Worm (Caenorhabditis elegans) whole organism, young adult: ENCODE data around the gene wnk-1.
A peak's percentile ranks its signal among the peaks of the same experiment; 100 is the strongest.

Experiments used
- B0336.3 ChIP-seq: fragments of 200-800 bp; sonication (Bioruptor generic); IDR thresholded peaks from 2 replicates; pipeline ENCODE4 v1.3.6; 2022; ENCODE audit warnings: missing genetic modification characterization, missing compliant biosample characterization
- F23B12.7 ChIP-seq: sonication (generic microtip); optimal IDR thresholded peaks from 2 replicates; lab custom pipeline; 2017; ENCODE audit warnings: missing genetic modification characterization, mild to moderate bottlenecking, missing compliant biosample characterization, antibody characterized with exemption, moderate library complexity; ENCODE audit not compliant: insufficient read depth
- F37B4.10 ChIP-seq: fragments of 200-800 bp; sonication (Bioruptor generic); IDR thresholded peaks from 2 replicates; pipeline ENCODE4 v1.3.6; 2022; ENCODE audit warnings: missing genetic modification characterization, missing compliant biosample characterization
- F57A8.1 ChIP-seq: fragments of 200-800 bp; sonication (Bioruptor generic); optimal IDR thresholded peaks from 2 replicates; lab custom pipeline; 2018; ENCODE audit warnings: mild to moderate bottlenecking, missing genetic modification characterization, moderate library complexity, missing compliant biosample characterization
- T07F8.4 ChIP-seq: sonication (generic microtip); optimal IDR thresholded peaks from 2 replicates; lab custom pipeline; 2016; ENCODE audit warnings: mild to moderate bottlenecking, missing genetic modification characterization, moderate library complexity, missing compliant biosample characterization
- Y53G8AR.9 ChIP-seq: fragments of 200-800 bp; sonication (Bioruptor generic); conservative IDR thresholded peaks from 2 replicates; pipeline ENCODE4 v1.3.6; 2022; ENCODE audit warnings: missing genetic modification reagents, missing genetic modification characterization, missing compliant biosample characterization
- Y56A3A.18 ChIP-seq: fragments of 200-800 bp; sonication (Bioruptor generic); IDR thresholded peaks from 2 replicates; pipeline ENCODE4 v1.3.6; 2022; ENCODE audit warnings: missing genetic modification reagents, missing genetic modification characterization, missing compliant biosample characterization
- ZK185.1 ChIP-seq: sonication (generic microtip); optimal IDR thresholded peaks from 2 replicates; lab custom pipeline; 2016; ENCODE audit warnings: mild to moderate bottlenecking, missing genetic modification characterization, missing compliant biosample characterization; ENCODE audit not compliant: poor library complexity, severe bottlenecking
- ama-1 ChIP-seq, 3 experiments: fragments of 150-350 bp in 1 of 3; sonication (generic microtip) in 2 of 3; optimal IDR thresholded peaks; 2 replicates each; lab custom pipeline; 2014 to 2018; ENCODE audit warnings: missing biosample characterization in 2 of 3, missing genetic modification characterization in 2 of 3, missing genetic modification reagents in 2 of 3
- aptf-3 ChIP-seq: fragments of 200-800 bp; sonication (Bioruptor generic); IDR thresholded peaks from 2 replicates; pipeline ENCODE4 v1.3.6; 2022; ENCODE audit warnings: missing genetic modification characterization, missing compliant biosample characterization
- attf-3 ChIP-seq: fragments of 200-800 bp; sonication (Bioruptor generic); conservative IDR thresholded peaks from 2 replicates; pipeline ENCODE4 v1.3.6; 2022; ENCODE audit warnings: missing genetic modification reagents, missing genetic modification characterization, missing compliant biosample characterization
- attf-5 ChIP-seq: fragments of 200-800 bp; sonication (Bioruptor generic); optimal IDR thresholded peaks from 2 replicates; lab custom pipeline; 2018; ENCODE audit warnings: mild to moderate bottlenecking, missing genetic modification characterization, missing compliant biosample characterization
- cebp-1 ChIP-seq, 2 experiments: fragments of 200-800 bp in 1 of 2; sonication (Bioruptor generic) in 1 of 2; sonication (generic microtip) in 1 of 2; IDR thresholded peaks in 1 of 2; optimal IDR thresholded peaks in 1 of 2; 2 replicates each; pipeline versions ENCODE4 v1.3.6 to Lab custom; 2017 to 2022; ENCODE audit warnings: missing compliant biosample characterization in 2 of 2, missing genetic modification characterization in 2 of 2, mild to moderate bottlenecking in 1 of 2, missing genetic modification reagents in 1 of 2, moderate library complexity in 1 of 2
- ceh-100 ChIP-seq: fragments of 200-800 bp; sonication (Bioruptor generic); IDR thresholded peaks from 2 replicates; pipeline ENCODE4 v1.3.6; 2022; ENCODE audit warnings: missing genetic modification reagents, missing genetic modification characterization, missing compliant biosample characterization
- ceh-27 ChIP-seq: fragments of 200-800 bp; sonication (Bioruptor generic); optimal IDR thresholded peaks from 2 replicates; lab custom pipeline; 2018; ENCODE audit warnings: mild to moderate bottlenecking, missing genetic modification characterization, moderate library complexity, missing compliant biosample characterization
- chd-7 ChIP-seq: sonication (generic microtip); optimal IDR thresholded peaks from 2 replicates; lab custom pipeline; 2016; ENCODE audit warnings: mild to moderate bottlenecking, missing genetic modification characterization, moderate library complexity, missing compliant biosample characterization
- ets-4 ChIP-seq: fragments of 200-800 bp; sonication (Bioruptor generic); optimal IDR thresholded peaks from 2 replicates; lab custom pipeline; 2018; ENCODE audit warnings: mild to moderate bottlenecking, missing genetic modification characterization, missing compliant biosample characterization
- hmg-1.2 ChIP-seq: fragments of 200-800 bp; sonication (Bioruptor generic); IDR thresholded peaks from 2 replicates; pipeline ENCODE4 v1.3.6; 2022; ENCODE audit warnings: missing genetic modification reagents, missing genetic modification characterization, missing compliant biosample characterization
- lag-1 ChIP-seq: fragments of 200-800 bp; sonication (Bioruptor generic); IDR thresholded peaks from 2 replicates; pipeline ENCODE4 v1.3.6; 2022; ENCODE audit warnings: missing genetic modification reagents, missing genetic modification characterization, missing compliant biosample characterization
- lir-1 ChIP-seq: fragments of 200-800 bp; sonication (Bioruptor generic); conservative IDR thresholded peaks from 2 replicates; pipeline ENCODE4 v1.3.6; 2022; ENCODE audit warnings: missing genetic modification reagents, missing genetic modification characterization, missing compliant biosample characterization
- madf-3 ChIP-seq: fragments of 200-800 bp; sonication (Bioruptor generic); IDR thresholded peaks from 2 replicates; pipeline ENCODE4 v1.3.6; 2022; ENCODE audit warnings: missing genetic modification reagents, missing genetic modification characterization, missing compliant biosample characterization
- madf-8 ChIP-seq: fragments of 200-800 bp; sonication (Bioruptor generic); conservative IDR thresholded peaks from 2 replicates; pipeline ENCODE4 v1.3.6; 2022; ENCODE audit warnings: missing genetic modification reagents, missing genetic modification characterization, missing compliant biosample characterization
- nfya-1 ChIP-seq: sonication (generic microtip); optimal IDR thresholded peaks from 2 replicates; lab custom pipeline; 2017; ENCODE audit warnings: antibody characterized with exemption, missing compliant biosample characterization, missing genetic modification characterization, borderline replicate concordance; ENCODE audit not compliant: insufficient read depth
- nfya-2 ChIP-seq: fragments of 200-800 bp; sonication (Bioruptor generic); IDR thresholded peaks from 2 replicates; pipeline ENCODE4 v1.3.6; 2022; ENCODE audit warnings: missing genetic modification reagents, missing genetic modification characterization, missing compliant biosample characterization
- nhr-80 ChIP-seq: sonication (generic microtip); optimal IDR thresholded peaks from 2 replicates; lab custom pipeline; 2016; ENCODE audit warnings: missing genetic modification characterization, missing compliant biosample characterization
- snpc-1.1 ChIP-seq: sonication (generic microtip); optimal IDR thresholded peaks from 2 replicates; lab custom pipeline; 2017; ENCODE audit warnings: missing genetic modification characterization, mild to moderate bottlenecking, missing compliant biosample characterization, antibody characterized with exemption, moderate library complexity, missing genotype, missing genetic modification reagents; ENCODE audit not compliant: insufficient read depth
- tbp1 ChIP-seq: fragments of 200-800 bp; sonication (Bioruptor generic); optimal IDR thresholded peaks from 2 replicates; lab custom pipeline; 2018; ENCODE audit warnings: mild to moderate bottlenecking, missing genetic modification characterization, missing compliant biosample characterization
- unc-130 ChIP-seq: sonication (generic microtip); optimal IDR thresholded peaks from 2 replicates; lab custom pipeline; 2016; ENCODE audit warnings: missing genetic modification reagents, missing genetic modification characterization, missing compliant biosample characterization
- ztf-25 ChIP-seq: fragments of 200-800 bp; sonication (Bioruptor generic); IDR thresholded peaks from 2 replicates; pipeline ENCODE4 v1.3.6; 2022; ENCODE audit warnings: missing genetic modification reagents, missing genetic modification characterization, missing compliant biosample characterization
- ztf-3 ChIP-seq: fragments of 200-800 bp; sonication (Bioruptor generic); optimal IDR thresholded peaks from 2 replicates; lab custom pipeline; 2018; ENCODE audit warnings: mild to moderate bottlenecking, missing genetic modification characterization, missing compliant biosample characterization
- ztf-6 ChIP-seq: fragments of 200-800 bp; sonication (Bioruptor generic); IDR thresholded peaks from 2 replicates; pipeline ENCODE4 v1.3.6; 2022; ENCODE audit warnings: missing genetic modification reagents, missing genetic modification characterization, missing compliant biosample characterization

Gene wnk-1

DNA sequence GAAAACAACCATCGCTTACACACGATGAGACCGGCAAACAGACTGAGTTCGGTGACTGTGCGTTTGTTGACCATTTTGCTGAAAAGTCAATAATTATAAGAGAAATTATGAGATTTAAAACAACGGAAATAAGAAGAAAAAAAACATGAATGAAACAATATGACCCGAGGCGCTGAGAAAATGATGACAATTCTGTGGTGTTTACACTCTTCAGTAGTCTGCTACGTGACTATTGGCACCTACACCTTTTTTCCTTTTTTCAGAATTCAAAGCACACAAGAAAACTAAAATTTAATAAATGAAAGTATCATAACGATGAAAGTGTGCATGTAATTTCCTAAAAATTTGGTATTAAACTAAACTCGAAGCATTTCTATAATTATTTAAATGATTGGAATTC is 59.8 kb downstream of the wnk-1 start, which contains the start of gene Y11D7A.10:
Gene Y11D7A.10 (minus strand): TSS at position 82 of the 400 bp plus-strand sequence.
- TF ChIP-seq T07F8.4 (tag; lab: Kevin White, UChicago), result no peak
- TF ChIP-seq ztf-25 (GFP tag; lab: Robert Waterston, UW), result no peak
- no peak for TF ChIP-seq cebp-1 (GFP tag; IDR thresholded peaks at IDR 0.05; lab: Robert Waterston, UW)
- no peak for TF ChIP-seq cebp-1 (tag; optimal IDR thresholded peaks at IDR 0.05; lab: Kevin White, UChicago)
- no peak for TF ChIP-seq madf-3 (GFP tag; lab: Robert Waterston, UW)
- TF ChIP-seq nhr-80 (tag; lab: Kevin White, UChicago), result no peak
- TF ChIP-seq ets-4 (GFP tag; lab: Kevin White, UChicago), result no peak
- no peak for TF ChIP-seq snpc-1.1 (tag; lab: Kevin White, UChicago)
- no peak for TF ChIP-seq chd-7 (tag; lab: Kevin White, UChicago)
- no peak for TF ChIP-seq ZK185.1 (tag; lab: Kevin White, UChicago)
- TF ChIP-seq aptf-3 (GFP tag; lab: Robert Waterston, UW), result no peak
- no peak for TF ChIP-seq Y56A3A.18 (GFP tag; lab: Robert Waterston, UW)
- TF ChIP-seq ztf-6 (GFP tag; lab: Robert Waterston, UW), result no peak
- no peak for TF ChIP-seq Y53G8AR.9 (GFP tag; lab: Robert Waterston, UW)
- TF ChIP-seq nfya-1 (tag; lab: Kevin White, UChicago), result no peak
- TF ChIP-seq ceh-27 (GFP tag; lab: Kevin White, UChicago), result no peak

DNA sequence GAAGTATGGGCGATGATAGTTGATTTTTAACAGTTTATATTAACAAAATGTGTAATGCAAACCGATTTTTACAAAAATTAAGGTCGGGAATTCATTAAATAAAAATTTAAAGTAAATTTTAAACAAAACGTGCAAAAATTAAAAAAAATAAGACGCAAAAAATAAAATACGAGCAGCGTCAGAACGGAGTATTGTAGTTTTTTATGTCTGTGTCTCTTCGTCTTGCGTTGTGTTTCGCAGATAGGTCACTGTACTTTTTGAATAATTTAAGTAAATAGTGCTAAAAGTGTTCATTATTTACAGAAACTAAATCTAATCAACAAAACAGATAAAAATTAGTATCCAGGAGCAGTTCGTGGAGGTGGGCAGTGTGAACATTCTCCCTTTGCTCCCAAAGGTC is 60.4 kb downstream of the wnk-1 start:
- TF ChIP-seq nfya-2 (GFP tag; lab: Robert Waterston, UW) (no peak), B0336.3 (GFP tag; lab: Robert Waterston, UW) (no peak), hmg-1.2 (peak; percentile 92), ama-1 (optimal IDR thresholded peaks at IDR 0.05; lab: Kevin White, UChicago) (no peak), ama-1 (GFP tag; optimal IDR thresholded peaks at IDR 0.05; lab: Kevin White, UChicago) (no peak), attf-5 (GFP tag; lab: Kevin White, UChicago) (no peak), tbp1 (GFP tag; lab: Kevin White, UChicago) (no peak), attf-3 (peak; percentile 91), ceh-100 (GFP tag; lab: Robert Waterston, UW) (no peak)

DNA sequence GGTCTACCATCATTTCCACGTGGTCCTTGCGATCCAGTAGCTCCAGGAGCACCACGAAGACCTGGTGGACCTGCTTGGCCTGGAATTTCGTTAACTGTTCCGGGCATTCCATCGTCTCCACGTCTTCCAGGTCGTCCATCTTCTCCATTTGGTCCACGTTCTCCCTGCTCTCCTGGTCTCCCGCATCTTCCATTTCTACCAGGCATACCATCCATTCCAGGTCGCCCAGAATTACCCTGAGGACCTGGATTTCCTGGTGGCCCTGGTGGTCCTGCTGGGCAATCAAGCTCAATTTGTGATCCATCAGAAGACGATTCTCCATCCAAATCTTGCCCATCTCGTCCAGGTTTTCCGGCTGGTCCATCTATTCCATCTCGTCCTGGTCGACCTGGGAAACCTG is 60.9 kb downstream of the wnk-1 start:
- peak; percentile 12 for TF ChIP-seq F57A8.1
- 0 out of 2 replicates have a peak, but pooled peaks have one; percentile 3 for TF ChIP-seq F37B4.10 (GFP tag; lab: Robert Waterston, UW)
- no peak for TF ChIP-seq lag-1 (GFP tag; lab: Robert Waterston, UW)
- TF ChIP-seq unc-130, result no peak
- TF ChIP-seq, all 124 proteins: peak for 2

DNA sequence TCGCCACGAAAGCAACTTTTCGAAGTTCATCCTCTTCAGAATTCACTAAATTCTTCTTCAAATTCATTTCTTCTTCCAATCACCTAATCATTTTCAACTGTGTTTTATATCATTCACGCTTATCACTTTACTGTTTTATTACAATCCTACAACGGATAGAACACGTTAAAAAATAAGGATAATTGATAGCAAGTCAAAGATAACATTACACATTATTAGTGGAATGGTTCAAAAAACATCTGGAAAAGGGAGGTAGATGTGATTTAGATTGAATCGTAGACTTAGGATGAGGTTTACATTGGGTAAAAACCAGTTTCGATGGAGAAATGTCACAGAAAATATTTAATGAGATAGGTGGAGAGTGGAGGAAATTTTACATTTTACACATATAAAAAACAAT is 61.8 kb downstream of the wnk-1 start, which contains the start of gene col-120:
Gene col-120 (minus strand): TSS at position 101 of the 400 bp plus-strand sequence.
- no peak for TF ChIP-seq madf-8
- no peak for TF ChIP-seq ztf-3 (GFP tag; lab: Kevin White, UChicago)
- TF ChIP-seq F23B12.7 (tag; lab: Kevin White, UChicago), result no peak
- TF ChIP-seq lir-1 (GFP tag; lab: Robert Waterston, UW), result no peak
